Fruit fly (Drosophila melanogaster) whole organism, prepupa: ENCODE results near the gene pros.
A peak's percentile ranks its signal among the peaks of the same experiment; 100 is the strongest.

Source experiments
- Blimp-1 ChIP-seq: fragments of 200-800 bp; sonication (Bioruptor generic); optimal IDR thresholded peaks from 3 replicates; lab custom pipeline; 2017; ENCODE audit warnings: missing biosample characterization, missing genetic modification characterization, mild to moderate bottlenecking, moderate library complexity, missing genetic modification reagents
- CG10631 ChIP-seq: fragments of 200-800 bp; sonication (Bioruptor generic); optimal IDR thresholded peaks from 2 replicates; lab custom pipeline; 2016; ENCODE audit warnings: missing biosample characterization, missing genetic modification characterization
- CG10669 ChIP-seq: fragments of 200-800 bp; sonication (Bioruptor generic); optimal IDR thresholded peaks from 3 replicates; lab custom pipeline; 2018; ENCODE audit warnings: missing biosample characterization, mild to moderate bottlenecking, missing genetic modification characterization, moderate library complexity
- CG11762 ChIP-seq: fragments of 200-800 bp; sonication (Bioruptor generic); optimal IDR thresholded peaks from 3 replicates; lab custom pipeline; 2016; ENCODE audit warnings: missing biosample characterization, missing genetic modification characterization; ENCODE audit not compliant: insufficient read depth
- CG1621 ChIP-seq: fragments of 200-800 bp; sonication (Bioruptor generic); optimal IDR thresholded peaks from 3 replicates; lab custom pipeline; 2018; ENCODE audit warnings: missing biosample characterization, mild to moderate bottlenecking, missing genetic modification characterization
- CG3032 ChIP-seq: fragments of 200-800 bp; optimal IDR thresholded peaks from 2 replicates; lab custom pipeline; 2019; ENCODE audit warnings: missing biosample characterization, mild to moderate bottlenecking, missing genetic modification characterization, moderate library complexity
- CG31627 ChIP-seq: fragments of 200-800 bp; sonication (Bioruptor generic); optimal IDR thresholded peaks from 3 replicates; lab custom pipeline; 2016; ENCODE audit warnings: missing biosample characterization, missing genetic modification characterization
- CG34406 ChIP-seq: fragments of 200-800 bp; sonication (Bioruptor generic); optimal IDR thresholded peaks from 3 replicates; lab custom pipeline; 2016; ENCODE audit warnings: missing biosample characterization, missing genetic modification characterization
- CG3919 ChIP-seq: fragments of 200-800 bp; sonication (Bioruptor generic); optimal IDR thresholded peaks from 3 replicates; lab custom pipeline; 2016; ENCODE audit warnings: missing biosample characterization, missing genetic modification characterization
- CG6163 ChIP-seq: fragments of 200-800 bp; sonication (Bioruptor generic); IDR thresholded peaks from 3 replicates; pipeline ENCODE4 v1.3.6; 2022; ENCODE audit warnings: missing biosample characterization, missing genetic modification characterization
- CG6792 ChIP-seq: fragments of 200-800 bp; sonication (Bioruptor generic); optimal IDR thresholded peaks from 3 replicates; lab custom pipeline; 2016; ENCODE audit warnings: missing biosample characterization, missing genetic modification characterization
- CG6808 ChIP-seq: fragments of 200-800 bp; sonication (Bioruptor generic); optimal IDR thresholded peaks from 3 replicates; lab custom pipeline; 2017; ENCODE audit warnings: missing biosample characterization, missing genetic modification characterization, mild to moderate bottlenecking, moderate library complexity, missing genetic modification reagents
- CG6854 ChIP-seq: fragments of 200-800 bp; sonication (Bioruptor generic); optimal IDR thresholded peaks from 2 replicates; lab custom pipeline; 2017; ENCODE audit warnings: missing biosample characterization, mild to moderate bottlenecking, missing genetic modification characterization
- CG8632 ChIP-seq: fragments of 200-800 bp; sonication (Bioruptor generic); optimal IDR thresholded peaks from 3 replicates; lab custom pipeline; 2016; ENCODE audit warnings: missing biosample characterization, missing genetic modification characterization
- CG9139 ChIP-seq: fragments of 200-800 bp; sonication (Bioruptor generic); optimal IDR thresholded peaks from 3 replicates; lab custom pipeline; 2017; ENCODE audit warnings: missing biosample characterization, mild to moderate bottlenecking, missing genetic modification characterization
- Eip75B ChIP-seq: fragments of 200-800 bp; sonication (Bioruptor generic); optimal IDR thresholded peaks from 3 replicates; lab custom pipeline; 2016; ENCODE audit warnings: missing biosample characterization, missing genetic modification characterization
- Eip78C ChIP-seq: fragments of 200-800 bp; sonication (Bioruptor generic); peaks from one replicate; lab custom pipeline; 2016; ENCODE audit warnings: missing biosample characterization, missing genetic modification characterization
- Ets21C ChIP-seq: fragments of 200-800 bp; sonication (Bioruptor generic); optimal IDR thresholded peaks from 3 replicates; lab custom pipeline; 2016; ENCODE audit warnings: missing biosample characterization, missing genetic modification characterization
- Ets96B ChIP-seq: fragments of 200-800 bp; optimal IDR thresholded peaks from 2 replicates; lab custom pipeline; 2019; ENCODE audit warnings: missing biosample characterization, mild to moderate bottlenecking, missing genetic modification characterization, moderate library complexity
- Gug ChIP-seq: fragments of 200-800 bp; sonication (Bioruptor generic); IDR thresholded peaks from 2 replicates; pipeline ENCODE4 v1.3.6; 2022; ENCODE audit warnings: missing biosample characterization, missing genetic modification characterization
- Hr4 ChIP-seq: fragments of 200-800 bp; sonication (Bioruptor generic); optimal IDR thresholded peaks from 3 replicates; lab custom pipeline; 2016; ENCODE audit warnings: missing biosample characterization, missing genetic modification characterization
- Lpt ChIP-seq: fragments of 200-800 bp; sonication (Bioruptor generic); optimal IDR thresholded peaks from 3 replicates; lab custom pipeline; 2016; ENCODE audit warnings: missing biosample characterization, missing genetic modification characterization
- Met ChIP-seq: fragments of 200-800 bp; sonication (Bioruptor generic); optimal IDR thresholded peaks from 3 replicates; lab custom pipeline; 2016; ENCODE audit warnings: missing biosample characterization, missing genetic modification characterization
- OdsH ChIP-seq: fragments of 200-800 bp; sonication (Bioruptor generic); optimal IDR thresholded peaks from 3 replicates; lab custom pipeline; 2016; ENCODE audit warnings: missing biosample characterization, missing genetic modification characterization
- Smox ChIP-seq: fragments of 200-800 bp; sonication (Bioruptor generic); optimal IDR thresholded peaks from 3 replicates; lab custom pipeline; 2016; ENCODE audit warnings: missing biosample characterization, missing genetic modification characterization
- Sox102F ChIP-seq: fragments of 200-800 bp; sonication (Bioruptor generic); optimal IDR thresholded peaks from 2 replicates; lab custom pipeline; 2016; ENCODE audit warnings: missing biosample characterization, mild to moderate bottlenecking, missing genetic modification characterization
- Sox14 ChIP-seq: fragments of 200-800 bp; sonication (Bioruptor generic); optimal IDR thresholded peaks from 3 replicates; lab custom pipeline; 2016; ENCODE audit warnings: missing biosample characterization, missing genetic modification characterization
- acj6 ChIP-seq: fragments of 200-800 bp; sonication (Bioruptor generic); optimal IDR thresholded peaks from 3 replicates; lab custom pipeline; 2016; ENCODE audit warnings: missing biosample characterization, missing genetic modification characterization
- cyc ChIP-seq: fragments of 200-800 bp; sonication (Bioruptor generic); optimal IDR thresholded peaks from 3 replicates; lab custom pipeline; 2016; ENCODE audit warnings: missing biosample characterization, missing genetic modification characterization
- dac ChIP-seq: fragments of 200-800 bp; sonication (Bioruptor generic); optimal IDR thresholded peaks from 2 replicates; lab custom pipeline; 2017; ENCODE audit warnings: missing biosample characterization, mild to moderate bottlenecking, missing genetic modification characterization
- eg ChIP-seq: fragments of 200-800 bp; sonication (Bioruptor generic); IDR thresholded peaks from 3 replicates; pipeline ENCODE4 v1.3.6; 2022; ENCODE audit warnings: missing biosample characterization, missing genetic modification characterization
- esn ChIP-seq: fragments of 200-800 bp; sonication (Bioruptor generic); optimal IDR thresholded peaks from 2 replicates; lab custom pipeline; 2016; ENCODE audit warnings: missing biosample characterization, mild to moderate bottlenecking, missing genetic modification characterization, moderate library complexity
- fkh ChIP-seq: fragments of 200-800 bp; sonication (Bioruptor generic); optimal IDR thresholded peaks from 3 replicates; lab custom pipeline; 2017; ENCODE audit warnings: missing biosample characterization, mild to moderate bottlenecking, missing genetic modification characterization, moderate library complexity
- lz ChIP-seq: fragments of 200-800 bp; sonication (Bioruptor generic); optimal IDR thresholded peaks from 3 replicates; lab custom pipeline; 2016; ENCODE audit warnings: missing biosample characterization, missing genetic modification characterization
- net ChIP-seq: fragments of 200-800 bp; sonication (Bioruptor generic); optimal IDR thresholded peaks from 3 replicates; lab custom pipeline; 2016; ENCODE audit warnings: missing biosample characterization, missing genetic modification characterization
- spab ChIP-seq: fragments of 200-800 bp; sonication (Bioruptor generic); optimal IDR thresholded peaks from 2 replicates; lab custom pipeline; 2017; ENCODE audit warnings: missing biosample characterization, mild to moderate bottlenecking, missing genetic modification characterization, missing genetic modification reagents
- ss ChIP-seq, 2 experiments: fragments of 200-800 bp; sonication (Bioruptor generic); optimal IDR thresholded peaks; 2 replicates in 1 of 2; 3 replicates in 1 of 2; lab custom pipeline; 2017 to 2018; ENCODE audit warnings: mild to moderate bottlenecking in 2 of 2, missing biosample characterization in 2 of 2, missing genetic modification characterization in 2 of 2, moderate library complexity in 1 of 2
- topi ChIP-seq: fragments of 200-800 bp; sonication (Bioruptor generic); optimal IDR thresholded peaks from 3 replicates; lab custom pipeline; 2016; ENCODE audit warnings: missing biosample characterization, missing genetic modification characterization
- vri ChIP-seq: fragments of 200-800 bp; sonication (Bioruptor generic); optimal IDR thresholded peaks from 3 replicates; lab custom pipeline; 2016; ENCODE audit warnings: missing biosample characterization, mild to moderate bottlenecking, missing genetic modification characterization

Gene pros

dm6 chr3R:11435537-11436234 is 107.4 kb downstream of the pros start, which contains the start of the genes Exd2 and CG5281:
Gene Exd2 (minus strand): TSS chr3R:11435703.
Gene CG5281 (plus strand): TSS chr3R:11435850.
- no peak for TF ChIP-seq CG10631
- TF ChIP-seq CG3919 (GFP tag; lab: Kevin White, UChicago) = no peak
- TF ChIP-seq topi = no peak
- no peak for TF ChIP-seq CG6792 (GFP tag; lab: Kevin White, UChicago)
- peak; percentile 32 for TF ChIP-seq lz
- no peak for TF ChIP-seq acj6 (GFP tag; lab: Kevin White, UChicago)
- peak; percentile 62 for TF ChIP-seq esn (GFP tag; lab: Kevin White, UChicago)
- peak; percentile 91 for TF ChIP-seq CG1621 (tag; lab: Kevin White, UChicago)
- peak; percentile 55 for TF ChIP-seq CG31627
- no peak for TF ChIP-seq dac
- TF ChIP-seq fkh (GFP tag; lab: Kevin White, UChicago) = no peak
- peak; percentile 20 for TF ChIP-seq CG3032
- TF ChIP-seq Gug = no peak
- no peak for TF ChIP-seq vri (GFP tag; lab: Kevin White, UChicago)
- 0 out of 3 replicates have a peak, but pooled peaks have one; percentile 11 for TF ChIP-seq CG6163 (GFP tag; lab: Robert Waterston, UW)
- TF ChIP-seq Met (GFP tag; lab: Kevin White, UChicago) = no peak
- TF ChIP-seq Sox14 (GFP tag; lab: Kevin White, UChicago) = peak; percentile 89
- TF ChIP-seq Lpt (GFP tag; lab: Kevin White, UChicago) = no peak
- peak; percentile 21 for TF ChIP-seq cyc (GFP tag; lab: Kevin White, UChicago)
- no peak for TF ChIP-seq CG8632 (GFP tag; lab: Kevin White, UChicago)
- no peak for TF ChIP-seq Eip75B (GFP tag; lab: Kevin White, UChicago)

- TF ChIP-seq CG11762 (GFP tag; lab: Kevin White, UChicago) = no peak
- peak; percentile 98 for TF ChIP-seq fkh (GFP tag; lab: Kevin White, UChicago)
- no peak for TF ChIP-seq dac
These were observed 109.2 kb downstream of the pros start, which contains the start of gene CG17230 for dm6 chr3R:11437528-11437927. Gene CG17230 (plus strand): TSS chr3R:11437785.

dm6 chr3R:11441038-11441437 is 112.8 kb downstream of the pros start:
- TF ChIP-seq CG34406 (GFP tag; lab: Kevin White, UChicago) (no peak), CG6163 (GFP tag; lab: Robert Waterston, UW) (no peak), Ets96B (tag; lab: Kevin White, UChicago) (no peak), Ets21C (GFP tag; lab: Kevin White, UChicago) (no peak), Hr4 (GFP tag; lab: Kevin White, UChicago) (no peak), Eip78C (GFP tag; lab: Kevin White, UChicago) (no peak), Sox102F (GFP tag; lab: Kevin White, UChicago) (no peak), Sox14 (GFP tag; lab: Kevin White, UChicago) (no peak), Smox (no peak), CG1621 (tag; lab: Kevin White, UChicago) (no peak), net (GFP tag; lab: Kevin White, UChicago) (no peak), ss (GFP tag; optimal IDR thresholded peaks at IDR 0.05; lab: Kevin White, UChicago) (no peak), vri (GFP tag; lab: Kevin White, UChicago) (no peak)

dm6 chr3R:11449688-11450087 is 121.4 kb downstream of the pros start:
- TF ChIP-seq Lpt (GFP tag; lab: Kevin White, UChicago) (no peak), Sox102F (GFP tag; lab: Kevin White, UChicago) (peak; percentile 23), CG8632 (GFP tag; lab: Kevin White, UChicago) (no peak), Blimp-1 (peak; percentile 71), CG6163 (GFP tag; lab: Robert Waterston, UW) (0 out of 3 replicates have a peak, but pooled peaks have one; percentile 9), OdsH (GFP tag; lab: Kevin White, UChicago) (no peak), eg (GFP tag; lab: Robert Waterston, UW) (peak; percentile 36; the same call in 1 of the 3 replicates), CG6808 (peak; percentile 22), CG10669 (GFP tag; lab: Kevin White, UChicago) (no peak), CG9139 (GFP tag; lab: Kevin White, UChicago) (peak; percentile 54), ss (GFP tag; optimal IDR thresholded peaks at IDR 0.05; lab: Kevin White, UChicago) (peak in 1 of 2 experiments; percentile 58), vri (GFP tag; lab: Kevin White, UChicago) (peak; percentile 0), CG6854 (GFP tag; lab: Kevin White, UChicago) (peak; percentile 52), spab (GFP tag; lab: Kevin White, UChicago) (peak; percentile 17)
- TF ChIP-seq, all 60 proteins: peak for 10
